Worm (Caenorhabditis elegans) whole organism, L1 larva: ENCODE data around the gene str-19.

Experiments
- fkh-10 ChIP-seq: sonication (generic microtip); optimal IDR thresholded peaks from 2 replicates; lab custom pipeline; 2017; ENCODE audit warnings: missing biosample characterization, missing genetic modification reagents, missing genetic modification characterization
- lin-14 ChIP-seq: fragments of 200-800 bp; sonication (Bioruptor generic); optimal IDR thresholded peaks from 2 replicates; lab custom pipeline; 2018; ENCODE audit warnings: mild to moderate bottlenecking, missing genetic modification characterization, moderate library complexity, missing compliant biosample characterization
- lsy-2 ChIP-seq, 2 experiments: fragments of 150-350 bp; optimal IDR thresholded peaks; 2 replicates each; lab custom pipeline; 2014; ENCODE audit warnings: missing biosample characterization in 2 of 2, missing genetic modification characterization in 2 of 2
- nhr-237 ChIP-seq: fragments of 150-350 bp; optimal IDR thresholded peaks from 2 replicates; lab custom pipeline; 2014; ENCODE audit warnings: missing biosample characterization, missing genetic modification characterization
- tbx-2 ChIP-seq: sonication (generic microtip); optimal IDR thresholded peaks from 2 replicates; lab custom pipeline; 2016; ENCODE audit warnings: missing genetic modification characterization, missing compliant biosample characterization

DNA sequence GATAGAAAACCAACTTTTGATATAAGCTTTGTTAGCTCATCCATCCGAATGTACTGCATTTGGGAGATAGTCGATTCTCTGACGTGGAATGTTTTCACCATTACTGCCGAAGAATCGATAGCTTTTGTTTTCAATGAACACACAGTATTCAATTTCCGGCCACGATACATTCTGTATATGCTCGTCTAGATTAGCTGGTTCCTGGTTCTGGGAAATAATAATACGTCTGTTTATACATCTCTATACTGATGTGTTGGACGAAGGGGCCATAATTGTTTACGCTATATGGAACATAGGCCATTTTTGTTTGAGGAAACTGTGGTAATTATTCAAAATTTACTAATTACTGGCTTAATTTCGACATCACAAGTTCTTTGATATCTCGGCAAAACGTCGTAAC is 5.9 kb upstream of the str-19 start, which contains the start of gene str-6:
- TF ChIP-seq fkh-10 (GFP tag; lab: Kevin White, UChicago) (no peak), lsy-2 (tag; optimal IDR thresholded peaks at IDR 0.05; lab: Kevin White, UChicago) (no peak), tbx-2 (no peak), nhr-237 (tag; lab: Kevin White, UChicago) (no peak), lin-14 (no peak)
